Worm (Caenorhabditis elegans) whole organism, L1 larva: ENCODE measurements around the gene C37H5.5.

Experiments
- aly-2 ChIP-seq: fragments of 150-350 bp; optimal IDR thresholded peaks from 2 replicates; lab custom pipeline; 2014; ENCODE audit warnings: missing biosample characterization, missing genetic modification characterization
- ceh-82 ChIP-seq, 3 experiments: fragments of 150-350 bp in 1 of 3; sonication (generic microtip) in 2 of 3; optimal IDR thresholded peaks; 2 replicates each; lab custom pipeline; 2014 to 2017; ENCODE audit warnings: missing biosample characterization in 3 of 3, missing genetic modification characterization in 3 of 3
- jun-1 ChIP-seq: fragments of 150-350 bp; optimal IDR thresholded peaks from 2 replicates; lab custom pipeline; 2014; ENCODE audit warnings: missing biosample characterization, missing genetic modification reagents, missing genetic modification characterization
- nhr-47 ChIP-seq: sonication (generic microtip); optimal IDR thresholded peaks from 2 replicates; lab custom pipeline; 2016; ENCODE audit warnings: mild to moderate bottlenecking, missing genetic modification characterization, moderate library complexity, missing compliant biosample characterization
- nhr-77 ChIP-seq: fragments of 150-350 bp; optimal IDR thresholded peaks from 2 replicates; lab custom pipeline; 2014; ENCODE audit warnings: missing biosample characterization, missing genetic modification characterization
- swsn-7 ChIP-seq: sonication (generic microtip); optimal IDR thresholded peaks from 2 replicates; lab custom pipeline; 2016; ENCODE audit warnings: missing genetic modification characterization, missing compliant biosample characterization
- zag-1 ChIP-seq: fragments of 150-350 bp; optimal IDR thresholded peaks from 2 replicates; lab custom pipeline; 2014; ENCODE audit warnings: missing biosample characterization, missing genetic modification characterization

- TF ChIP-seq nhr-47 (tag; lab: Kevin White, UChicago): no peak
- no peak for TF ChIP-seq nhr-77 (tag; lab: Kevin White, UChicago)
- no peak for TF ChIP-seq ceh-82 (tag; optimal IDR thresholded peaks at IDR 0.05; lab: Kevin White, UChicago)
- TF ChIP-seq aly-2 (tag; lab: Kevin White, UChicago): no peak
- TF ChIP-seq zag-1 (tag; lab: Kevin White, UChicago): no peak
- no peak for TF ChIP-seq jun-1 (tag; lab: Kevin White, UChicago)
- no peak for TF ChIP-seq swsn-7 (tag; lab: Kevin White, UChicago)
Observed at ce11 chrV:4820601-4821000, 6.6 kb upstream of the C37H5.5 start.
